Fruit fly (Drosophila melanogaster) whole organism, prepupa: ENCODE data around the gene Tmhs.

Experiments
- CG34406 ChIP-seq: fragments of 200-800 bp; sonication (Bioruptor generic); optimal IDR thresholded peaks from 3 replicates; lab custom pipeline; 2016; ENCODE audit warnings: missing biosample characterization, missing genetic modification characterization
- CG3919 ChIP-seq: fragments of 200-800 bp; sonication (Bioruptor generic); optimal IDR thresholded peaks from 3 replicates; lab custom pipeline; 2016; ENCODE audit warnings: missing biosample characterization, missing genetic modification characterization
- CG6163 ChIP-seq: fragments of 200-800 bp; sonication (Bioruptor generic); IDR thresholded peaks from 3 replicates; pipeline ENCODE4 v1.3.6; 2022; ENCODE audit warnings: missing biosample characterization, missing genetic modification characterization
- Ets21C ChIP-seq: fragments of 200-800 bp; sonication (Bioruptor generic); optimal IDR thresholded peaks from 3 replicates; lab custom pipeline; 2016; ENCODE audit warnings: missing biosample characterization, missing genetic modification characterization
- Lpt ChIP-seq: fragments of 200-800 bp; sonication (Bioruptor generic); optimal IDR thresholded peaks from 3 replicates; lab custom pipeline; 2016; ENCODE audit warnings: missing biosample characterization, missing genetic modification characterization

- TF ChIP-seq CG3919 (GFP tag; lab: Kevin White, UChicago) (peak; percentile 41), Lpt (GFP tag; lab: Kevin White, UChicago) (peak; percentile 34), Ets21C (peak; percentile 50), CG34406 (GFP tag; lab: Kevin White, UChicago) (no peak), CG6163 (GFP tag; lab: Robert Waterston, UW) (0 out of 3 replicates have a peak, but pooled peaks have one; percentile 56)
Measured at dm6 chr3L:1865121-1865727, 20.2 kb upstream of the Tmhs start, which contains the start of the genes HBS1 and CG12025.
